Worm (Caenorhabditis elegans) whole organism, late embryonic: ENCODE results near the gene F15H10.5.

ENCODE experiments used
- K02D7.2 ChIP-seq: sonication (generic microtip); optimal IDR thresholded peaks from 2 replicates; lab custom pipeline; 2017; ENCODE audit warnings: mild to moderate bottlenecking, missing genetic modification characterization, missing compliant biosample characterization
- ceh-2 ChIP-seq: sonication (generic microtip); optimal IDR thresholded peaks from 2 replicates; lab custom pipeline; 2016; ENCODE audit warnings: missing genotype, missing genetic modification characterization, missing compliant biosample characterization
- elt-4 ChIP-seq: sonication (generic microtip); optimal IDR thresholded peaks from 2 replicates; lab custom pipeline; 2016; ENCODE audit warnings: missing genetic modification characterization, missing compliant biosample characterization
- hlh-6 ChIP-seq: sonication (generic microtip); optimal IDR thresholded peaks from 2 replicates; lab custom pipeline; 2016; ENCODE audit warnings: missing genotype, missing genetic modification characterization, missing compliant biosample characterization
- mec-3 ChIP-seq: sonication (generic microtip); optimal IDR thresholded peaks from 2 replicates; lab custom pipeline; 2016; ENCODE audit warnings: borderline replicate concordance, missing genetic modification characterization, missing compliant biosample characterization
- rnt-1 ChIP-seq: sonication (generic microtip); optimal IDR thresholded peaks from 2 replicates; lab custom pipeline; 2016; ENCODE audit warnings: missing genetic modification characterization, missing compliant biosample characterization
- syd-9 ChIP-seq: sonication (generic microtip); optimal IDR thresholded peaks from 2 replicates; lab custom pipeline; 2016; ENCODE audit warnings: mild to moderate bottlenecking, missing genetic modification characterization, moderate library complexity, missing compliant biosample characterization

- TF ChIP-seq hlh-6 (tag; lab: Kevin White, UChicago) (no peak), syd-9 (tag; lab: Kevin White, UChicago) (no peak), rnt-1 (tag; lab: Kevin White, UChicago) (no peak), K02D7.2 (no peak), ceh-2 (tag; lab: Kevin White, UChicago) (no peak), mec-3 (tag; lab: Kevin White, UChicago) (no peak), elt-4 (tag; lab: Kevin White, UChicago) (no peak)
Observed at ce11 chrV:10453466-10453865, 34.6 kb upstream of the F15H10.5 start, which contains the start of gene Y32F6A.5.
